Worm (Caenorhabditis elegans) whole organism, L1 larva: Measurements from ENCODE around the gene gop-3.

Experiments used
- ama-1 ChIP-seq: fragments of 150-350 bp; optimal IDR thresholded peaks from 2 replicates; lab custom pipeline; 2014
- hlh-17 ChIP-seq: fragments of 200-800 bp; sonication (Bioruptor generic); optimal IDR thresholded peaks from 2 replicates; lab custom pipeline; 2018; ENCODE audit warnings: missing genetic modification characterization, mild to moderate bottlenecking, missing compliant biosample characterization, moderate library complexity, borderline replicate concordance
- nhr-12 ChIP-seq: sonication (generic microtip); optimal IDR thresholded peaks from 2 replicates; lab custom pipeline; 2017; ENCODE audit warnings: missing biosample characterization, missing genetic modification characterization
- pqm-1 ChIP-seq: sonication (generic microtip); optimal IDR thresholded peaks from 3 replicates; lab custom pipeline; 2017; ENCODE audit warnings: missing biosample characterization, missing genetic modification characterization
- snpc-4 ChIP-seq: fragments of 150-350 bp; optimal IDR thresholded peaks from 2 replicates; lab custom pipeline; 2014; ENCODE audit warnings: missing biosample characterization, missing genetic modification characterization
- unc-62 ChIP-seq: fragments of 150-350 bp; optimal IDR thresholded peaks from 2 replicates; lab custom pipeline; 2014; ENCODE audit warnings: missing biosample characterization, missing genetic modification reagents, missing genetic modification characterization
- ztf-11 ChIP-seq, 2 experiments: sonication (generic microtip); optimal IDR thresholded peaks; 2 replicates each; lab custom pipeline; 2016 to 2017; ENCODE audit warnings: missing genetic modification characterization in 2 of 2, missing biosample characterization in 1 of 2, missing compliant biosample characterization in 1 of 2

DNA sequence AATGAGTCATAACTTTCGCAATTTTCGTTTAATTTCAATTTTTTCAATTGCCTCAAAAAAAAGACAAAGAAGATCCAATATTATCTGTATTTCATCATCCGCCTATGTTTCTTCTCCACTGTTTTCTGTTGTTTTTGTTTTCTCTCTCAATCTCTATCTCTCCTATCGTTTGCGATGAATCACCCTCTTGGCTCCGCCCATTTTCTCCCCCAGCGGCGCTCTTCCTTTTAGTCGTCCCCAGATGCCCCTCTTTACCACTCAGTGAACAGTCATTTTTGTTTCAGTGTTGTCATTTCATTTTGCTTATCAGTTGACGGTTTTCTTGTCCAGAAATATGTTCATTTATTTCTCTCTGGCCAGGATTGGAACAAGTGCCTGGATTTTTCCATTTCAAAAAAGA is 35.6 kb upstream of the gop-3 start:
- TF ChIP-seq ama-1 (lab: Kevin White, UChicago), result no peak
- TF ChIP-seq unc-62 (GFP tag; lab: Kevin White, UChicago), result no peak
- no peak for TF ChIP-seq pqm-1 (tag; lab: Kevin White, UChicago)
- no peak for TF ChIP-seq nhr-12
- no peak for TF ChIP-seq hlh-17
- TF ChIP-seq snpc-4 (tag; lab: Kevin White, UChicago), result no peak
- TF ChIP-seq ztf-11 (tag; optimal IDR thresholded peaks at IDR 0.05; lab: Kevin White, UChicago), result no peak
